Worm (Caenorhabditis elegans) whole organism, late embryonic: ENCODE measurements around the gene sre-13.
A peak's percentile ranks its signal among the peaks of the same experiment; 100 is the strongest.

Experiments
- C08G9.2 ChIP-seq: sonication (generic microtip); optimal IDR thresholded peaks from 2 replicates; lab custom pipeline; 2016; ENCODE audit warnings: mild to moderate bottlenecking, missing genetic modification characterization, moderate library complexity, missing compliant biosample characterization
- C38D4.7 ChIP-seq: fragments of 200-800 bp; sonication (Bioruptor generic); optimal IDR thresholded peaks from 2 replicates; lab custom pipeline; 2018; ENCODE audit warnings: mild to moderate bottlenecking, missing genetic modification characterization, moderate library complexity, missing compliant biosample characterization
- F13H6.1 ChIP-seq: sonication (generic microtip); optimal IDR thresholded peaks from 2 replicates; lab custom pipeline; 2016; ENCODE audit warnings: missing genetic modification characterization, missing compliant biosample characterization
- T23F11.4 ChIP-seq: fragments of 200-800 bp; sonication (Bioruptor generic); optimal IDR thresholded peaks from 2 replicates; lab custom pipeline; 2018; ENCODE audit warnings: mild to moderate bottlenecking, missing genetic modification characterization, missing compliant biosample characterization
- Y22D7AL.16 ChIP-seq: sonication (generic microtip); optimal IDR thresholded peaks from 2 replicates; lab custom pipeline; 2016; ENCODE audit warnings: missing genetic modification characterization, missing compliant biosample characterization
- ama-1 ChIP-seq: fragments of 150-350 bp; optimal IDR thresholded peaks from 2 replicates; lab custom pipeline; 2014
- ceh-14 ChIP-seq: sonication (generic microtip); optimal IDR thresholded peaks from 2 replicates; lab custom pipeline; 2016; ENCODE audit warnings: missing genotype, missing genetic modification characterization, missing compliant biosample characterization
- ceh-18 ChIP-seq: sonication (generic microtip); optimal IDR thresholded peaks from 2 replicates; lab custom pipeline; 2016; ENCODE audit warnings: missing genetic modification characterization, missing compliant biosample characterization
- ceh-2 ChIP-seq: sonication (generic microtip); optimal IDR thresholded peaks from 2 replicates; lab custom pipeline; 2016; ENCODE audit warnings: missing genotype, missing genetic modification characterization, missing compliant biosample characterization
- ceh-22 ChIP-seq: sonication (generic microtip); optimal IDR thresholded peaks from 2 replicates; lab custom pipeline; 2017; ENCODE audit warnings: missing biosample characterization, missing genetic modification characterization
- ceh-24 ChIP-seq: sonication (generic microtip); optimal IDR thresholded peaks from 2 replicates; lab custom pipeline; 2016; ENCODE audit warnings: mild to moderate bottlenecking, missing genetic modification characterization, missing compliant biosample characterization
- ceh-30 ChIP-seq: fragments of 150-350 bp; optimal IDR thresholded peaks from 2 replicates; lab custom pipeline; 2014; ENCODE audit warnings: missing biosample characterization, missing genetic modification characterization
- ceh-31 ChIP-seq: sonication (generic microtip); optimal IDR thresholded peaks from 2 replicates; lab custom pipeline; 2016; ENCODE audit warnings: missing genetic modification characterization, missing compliant biosample characterization
- ceh-34 ChIP-seq: sonication (generic microtip); optimal IDR thresholded peaks from 2 replicates; lab custom pipeline; 2016; ENCODE audit warnings: mild to moderate bottlenecking, missing genetic modification characterization, missing compliant biosample characterization
- ceh-6 ChIP-seq: fragments of 200-800 bp; sonication (Bioruptor generic); optimal IDR thresholded peaks from 2 replicates; lab custom pipeline; 2018; ENCODE audit warnings: mild to moderate bottlenecking, missing genetic modification characterization, missing compliant biosample characterization
- che-1 ChIP-seq: sonication (generic microtip); optimal IDR thresholded peaks from 2 replicates; lab custom pipeline; 2016; ENCODE audit warnings: mild to moderate bottlenecking, missing genetic modification characterization, missing compliant biosample characterization
- dve-1 ChIP-seq: sonication (generic microtip); optimal IDR thresholded peaks from 2 replicates; lab custom pipeline; 2017; ENCODE audit warnings: antibody characterized with exemption, mild to moderate bottlenecking, missing genetic modification characterization, missing compliant biosample characterization
- elt-2 ChIP-seq: sonication (generic microtip); optimal IDR thresholded peaks from 2 replicates; lab custom pipeline; 2016; ENCODE audit warnings: missing genetic modification reagents, missing genetic modification characterization, missing compliant biosample characterization
- elt-4 ChIP-seq: sonication (generic microtip); optimal IDR thresholded peaks from 2 replicates; lab custom pipeline; 2016; ENCODE audit warnings: missing genetic modification characterization, missing compliant biosample characterization
- ets-4 ChIP-seq: sonication (generic microtip); optimal IDR thresholded peaks from 2 replicates; lab custom pipeline; 2016; ENCODE audit warnings: missing genetic modification characterization, missing compliant biosample characterization
- hlh-13 ChIP-seq: fragments of 200-800 bp; sonication (Bioruptor generic); optimal IDR thresholded peaks from 2 replicates; lab custom pipeline; 2018; ENCODE audit warnings: mild to moderate bottlenecking, missing genetic modification characterization, missing compliant biosample characterization
- lim-6 ChIP-seq: sonication (generic microtip); optimal IDR thresholded peaks from 2 replicates; lab custom pipeline; 2016; ENCODE audit warnings: missing genetic modification characterization, missing compliant biosample characterization
- madf-2 ChIP-seq: sonication (generic microtip); optimal IDR thresholded peaks from 2 replicates; lab custom pipeline; 2017; ENCODE audit warnings: missing genetic modification characterization, missing compliant biosample characterization
- mec-3 ChIP-seq: sonication (generic microtip); optimal IDR thresholded peaks from 2 replicates; lab custom pipeline; 2016; ENCODE audit warnings: borderline replicate concordance, missing genetic modification characterization, missing compliant biosample characterization
- nfya-1 ChIP-seq: sonication (generic microtip); optimal IDR thresholded peaks from 2 replicates; lab custom pipeline; 2017; ENCODE audit warnings: missing genetic modification characterization, mild to moderate bottlenecking, missing compliant biosample characterization, antibody characterized with exemption, moderate library complexity
- nhr-11 ChIP-seq: fragments of 150-350 bp; optimal IDR thresholded peaks from 2 replicates; lab custom pipeline; 2014; ENCODE audit warnings: missing biosample characterization, missing genetic modification characterization
- nhr-232 ChIP-seq: sonication (generic microtip); optimal IDR thresholded peaks from 2 replicates; lab custom pipeline; 2016; ENCODE audit warnings: missing genetic modification characterization, missing compliant biosample characterization
- pag-3 ChIP-seq: sonication (generic microtip); optimal IDR thresholded peaks from 2 replicates; lab custom pipeline; 2016; ENCODE audit warnings: missing compliant biosample characterization, missing genetic modification characterization, borderline replicate concordance
- pax-1 ChIP-seq: fragments of 150-350 bp; optimal IDR thresholded peaks from 2 replicates; lab custom pipeline; 2014; ENCODE audit warnings: missing biosample characterization, missing genetic modification characterization
- pha-4 ChIP-seq: fragments of 150-350 bp; optimal IDR thresholded peaks from 2 replicates; lab custom pipeline; 2018; ENCODE audit warnings: missing biosample characterization, missing genetic modification reagents, missing genetic modification characterization
- pqm-1 ChIP-seq: sonication (generic microtip); optimal IDR thresholded peaks from 2 replicates; lab custom pipeline; 2016; ENCODE audit warnings: missing genetic modification characterization, missing compliant biosample characterization
- rnt-1 ChIP-seq: sonication (generic microtip); optimal IDR thresholded peaks from 2 replicates; lab custom pipeline; 2016; ENCODE audit warnings: missing genetic modification characterization, missing compliant biosample characterization
- sdc-2 ChIP-seq: sonication (generic microtip); optimal IDR thresholded peaks from 2 replicates; lab custom pipeline; 2016; ENCODE audit warnings: missing genotype, missing genetic modification characterization, missing compliant biosample characterization
- tbx-2 ChIP-seq: sonication (generic microtip); optimal IDR thresholded peaks from 2 replicates; lab custom pipeline; 2016; ENCODE audit warnings: missing genetic modification characterization, missing compliant biosample characterization
- unc-42 ChIP-seq: sonication (generic microtip); optimal IDR thresholded peaks from 2 replicates; lab custom pipeline; 2016; ENCODE audit warnings: missing genotype, missing genetic modification characterization, missing compliant biosample characterization
- unc-55 ChIP-seq: sonication (generic microtip); optimal IDR thresholded peaks from 2 replicates; lab custom pipeline; 2017; ENCODE audit warnings: missing biosample characterization, missing genetic modification reagents, missing genetic modification characterization

sre-13 gene

ce11 chrII:14664647-14665518 is 28.2 kb upstream of the sre-13 start:
- no peak for TF ChIP-seq ama-1 (lab: Kevin White, UChicago)

- TF ChIP-seq nhr-11 (tag; lab: Kevin White, UChicago): no peak
- TF ChIP-seq C38D4.7 (GFP tag; lab: Kevin White, UChicago): no peak
- no peak for TF ChIP-seq hlh-13 (GFP tag; lab: Kevin White, UChicago)
- TF ChIP-seq C08G9.2 (tag; lab: Kevin White, UChicago): no peak
- TF ChIP-seq rnt-1 (tag; lab: Kevin White, UChicago): no peak
- no peak for TF ChIP-seq ceh-6 (GFP tag; lab: Kevin White, UChicago)
- no peak for TF ChIP-seq pag-3 (tag; lab: Kevin White, UChicago)
- TF ChIP-seq pha-4 (tag; lab: Kevin White, UChicago): no peak
- no peak for TF ChIP-seq sdc-2 (tag; lab: Kevin White, UChicago)
- no peak for TF ChIP-seq elt-2 (tag; lab: Kevin White, UChicago)
Measured at ce11 chrII:14647550-14647949, 10.9 kb upstream of the sre-13 start.

- TF ChIP-seq nfya-1 (tag; lab: Kevin White, UChicago) (peak; percentile 30), ceh-31 (tag; lab: Kevin White, UChicago) (peak; percentile 35), ama-1 (lab: Kevin White, UChicago) (no peak), ceh-34 (tag; lab: Kevin White, UChicago) (peak; percentile 65), unc-55 (GFP tag; lab: Kevin White, UChicago) (peak; percentile 88), ceh-6 (GFP tag; lab: Kevin White, UChicago) (no peak), T23F11.4 (GFP tag; lab: Kevin White, UChicago) (no peak), tbx-2 (tag; lab: Kevin White, UChicago) (peak; percentile 12), dve-1 (peak; percentile 17), ets-4 (tag; lab: Kevin White, UChicago) (no peak), ceh-18 (tag; lab: Kevin White, UChicago) (peak; percentile 64), ceh-14 (tag; lab: Kevin White, UChicago) (no peak)
- TF ChIP-seq, all 69 proteins: peak for 7
Measured at ce11 chrII:14645290-14645689, 8.7 kb upstream of the sre-13 start.

ce11 chrII:14644465-14644864 is 7.8 kb upstream of the sre-13 start:
- TF ChIP-seq nhr-232 (no peak), ceh-24 (tag; lab: Kevin White, UChicago) (no peak), unc-42 (tag; lab: Kevin White, UChicago) (peak; percentile 59), madf-2 (tag; lab: Kevin White, UChicago) (no peak), che-1 (no peak)

ce11 chrII:14643983-14644382 is 7.3 kb upstream of the sre-13 start, which contains the start of gene atgp-2:
Gene atgp-2, minus strand, starts transcription at chrII:14644083.
- TF ChIP-seq pax-1 (tag; lab: Kevin White, UChicago) (no peak), unc-55 (GFP tag; lab: Kevin White, UChicago) (no peak), ama-1 (lab: Kevin White, UChicago) (no peak), mec-3 (tag; lab: Kevin White, UChicago) (no peak), ceh-6 (GFP tag; lab: Kevin White, UChicago) (no peak), ceh-22 (tag; lab: Kevin White, UChicago) (no peak), ceh-31 (tag; lab: Kevin White, UChicago) (no peak), elt-4 (tag; lab: Kevin White, UChicago) (no peak), ceh-30 (tag; lab: Kevin White, UChicago) (no peak), nhr-232 (no peak), Y22D7AL.16 (tag; lab: Kevin White, UChicago) (no peak), ceh-2 (tag; lab: Kevin White, UChicago) (no peak), lim-6 (tag; lab: Kevin White, UChicago) (no peak), F13H6.1 (tag; lab: Kevin White, UChicago) (no peak), ceh-24 (tag; lab: Kevin White, UChicago) (no peak), pqm-1 (no peak), unc-42 (tag; lab: Kevin White, UChicago) (no peak)
